Worm (Caenorhabditis elegans) whole organism, L4/young adult: ENCODE data around the gene T27E9.2.

Source experiments
- W03F9.2 ChIP-seq: fragments of 150-350 bp; optimal IDR thresholded peaks from 2 replicates; lab custom pipeline; 2014; ENCODE audit warnings: missing biosample characterization, missing genetic modification characterization
- dao-5 ChIP-seq: sonication (generic microtip); optimal IDR thresholded peaks from 2 replicates; lab custom pipeline; 2016; ENCODE audit warnings: missing genotype, missing genetic modification characterization, moderate library complexity, missing compliant biosample characterization
- him-1 ChIP-seq: sonication (generic microtip); optimal IDR thresholded peaks from 2 replicates; lab custom pipeline; 2016; ENCODE audit warnings: missing genotype, missing genetic modification reagents, missing genetic modification characterization, missing compliant biosample characterization

DNA sequence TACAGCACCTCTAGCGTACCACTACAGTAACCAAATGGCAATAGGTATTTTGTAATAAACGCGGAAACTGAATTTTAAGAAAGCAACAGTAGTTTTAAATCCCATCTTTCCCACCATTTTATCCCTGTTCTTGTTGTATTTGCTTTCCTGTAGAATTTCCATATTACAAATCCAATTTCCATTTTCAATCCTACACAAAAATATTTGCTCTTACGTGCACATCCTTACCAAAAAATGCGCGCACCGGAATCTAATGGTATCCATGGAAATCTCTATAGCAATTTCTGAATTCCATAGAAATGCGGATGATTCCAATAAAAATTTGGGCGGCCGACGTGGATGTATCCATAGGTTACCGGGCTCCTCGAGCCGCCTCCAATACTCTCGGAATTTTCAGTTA, 32.2 kb downstream of the T27E9.2 start, which contains the start of gene trf-1:
- no peak for TF ChIP-seq him-1 (tag; lab: Kevin White, UChicago)
- no peak for TF ChIP-seq W03F9.2
- TF ChIP-seq dao-5 (tag; lab: Kevin White, UChicago): no peak
